Fruit fly (Drosophila melanogaster) whole organism, embryonic: ENCODE results near the gene Snx17.

Experiments
- CG13894 ChIP-seq: fragments of 200-800 bp; sonication (Bioruptor generic); optimal IDR thresholded peaks from 3 replicates; lab custom pipeline; 2018; ENCODE audit warnings: missing biosample characterization, mild to moderate bottlenecking, missing genetic modification characterization, moderate library complexity
- CG8478 ChIP-seq: fragments of >200 bp; optimal IDR thresholded peaks from 2 replicates; lab custom pipeline; 2018
- Fer3 ChIP-seq: fragments of 200-800 bp; sonication (Bioruptor generic); optimal IDR thresholded peaks from 2 replicates; lab custom pipeline; 2018; ENCODE audit warnings: missing biosample characterization, mild to moderate bottlenecking, missing genetic modification characterization, moderate library complexity
- Six4 ChIP-seq: fragments of 200-800 bp; sonication (Bioruptor generic); optimal IDR thresholded peaks from 2 replicates; lab custom pipeline; 2016; ENCODE audit warnings: missing biosample characterization, missing genetic modification characterization
- bab2 ChIP-seq: fragments of 200-800 bp; sonication (Bioruptor generic); optimal IDR thresholded peaks from 2 replicates; lab custom pipeline; 2016; ENCODE audit warnings: missing biosample characterization, missing genetic modification characterization
- gsb-n ChIP-seq: fragments of 200-800 bp; sonication (Bioruptor generic); optimal IDR thresholded peaks from 3 replicates; lab custom pipeline; 2018; ENCODE audit warnings: missing biosample characterization, mild to moderate bottlenecking, missing genetic modification characterization

DNA sequence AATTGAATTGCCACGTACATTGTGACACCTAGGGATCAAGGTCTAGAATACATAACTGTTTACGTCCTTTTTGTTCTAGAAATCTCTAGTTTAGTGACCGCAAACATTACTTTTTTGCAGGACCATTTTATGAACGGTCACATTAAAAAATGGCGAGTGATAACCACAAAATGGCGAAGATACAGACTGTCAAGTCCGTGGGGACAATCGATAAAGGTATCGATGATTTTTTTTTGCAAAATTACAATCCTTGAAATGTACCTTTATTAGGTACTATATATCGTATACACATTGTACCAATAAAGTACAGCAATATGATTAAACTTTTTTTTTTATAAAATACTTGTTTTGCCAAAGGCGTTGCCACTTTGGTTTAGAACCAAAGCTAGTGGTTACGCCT is 23.7 kb upstream of the Snx17 start:
- no peak for TF ChIP-seq Six4 (GFP tag; lab: Kevin White, UChicago)
- no peak for TF ChIP-seq CG8478 (lab: Kevin White, UChicago)
- TF ChIP-seq bab2 (GFP tag; lab: Kevin White, UChicago), result no peak
- no peak for TF ChIP-seq Fer3 (tag; lab: Kevin White, UChicago)
- TF ChIP-seq CG13894 (tag; lab: Kevin White, UChicago), result no peak
- TF ChIP-seq gsb-n (tag; lab: Kevin White, UChicago), result no peak
